Worm (Caenorhabditis elegans) whole organism, late embryonic: ENCODE data around the gene npl-4.1.

Source experiments
- C08G9.2 ChIP-seq: sonication (generic microtip); optimal IDR thresholded peaks from 2 replicates; lab custom pipeline; 2016; ENCODE audit warnings: mild to moderate bottlenecking, missing genetic modification characterization, moderate library complexity, missing compliant biosample characterization
- C38D4.7 ChIP-seq: fragments of 200-800 bp; sonication (Bioruptor generic); optimal IDR thresholded peaks from 2 replicates; lab custom pipeline; 2018; ENCODE audit warnings: mild to moderate bottlenecking, missing genetic modification characterization, moderate library complexity, missing compliant biosample characterization
- K02D7.2 ChIP-seq: sonication (generic microtip); optimal IDR thresholded peaks from 2 replicates; lab custom pipeline; 2017; ENCODE audit warnings: mild to moderate bottlenecking, missing genetic modification characterization, missing compliant biosample characterization
- T23F11.4 ChIP-seq: fragments of 200-800 bp; sonication (Bioruptor generic); optimal IDR thresholded peaks from 2 replicates; lab custom pipeline; 2018; ENCODE audit warnings: mild to moderate bottlenecking, missing genetic modification characterization, missing compliant biosample characterization
- Y22D7AL.16 ChIP-seq: sonication (generic microtip); optimal IDR thresholded peaks from 2 replicates; lab custom pipeline; 2016; ENCODE audit warnings: missing genetic modification characterization, missing compliant biosample characterization
- ama-1 ChIP-seq: fragments of 150-350 bp; optimal IDR thresholded peaks from 2 replicates; lab custom pipeline; 2014
- ceh-14 ChIP-seq: sonication (generic microtip); optimal IDR thresholded peaks from 2 replicates; lab custom pipeline; 2016; ENCODE audit warnings: missing genotype, missing genetic modification characterization, missing compliant biosample characterization
- ceh-18 ChIP-seq: sonication (generic microtip); optimal IDR thresholded peaks from 2 replicates; lab custom pipeline; 2016; ENCODE audit warnings: missing genetic modification characterization, missing compliant biosample characterization
- ceh-19 ChIP-seq: fragments of 200-800 bp; sonication (Bioruptor generic); optimal IDR thresholded peaks from 2 replicates; lab custom pipeline; 2018; ENCODE audit warnings: mild to moderate bottlenecking, missing genetic modification characterization, missing compliant biosample characterization
- ceh-2 ChIP-seq: sonication (generic microtip); optimal IDR thresholded peaks from 2 replicates; lab custom pipeline; 2016; ENCODE audit warnings: missing genotype, missing genetic modification characterization, missing compliant biosample characterization
- ceh-22 ChIP-seq: sonication (generic microtip); optimal IDR thresholded peaks from 2 replicates; lab custom pipeline; 2017; ENCODE audit warnings: missing biosample characterization, missing genetic modification characterization
- ceh-24 ChIP-seq: sonication (generic microtip); optimal IDR thresholded peaks from 2 replicates; lab custom pipeline; 2016; ENCODE audit warnings: mild to moderate bottlenecking, missing genetic modification characterization, missing compliant biosample characterization
- ceh-31 ChIP-seq: sonication (generic microtip); optimal IDR thresholded peaks from 2 replicates; lab custom pipeline; 2016; ENCODE audit warnings: missing genetic modification characterization, missing compliant biosample characterization
- ceh-34 ChIP-seq: sonication (generic microtip); optimal IDR thresholded peaks from 2 replicates; lab custom pipeline; 2016; ENCODE audit warnings: mild to moderate bottlenecking, missing genetic modification characterization, missing compliant biosample characterization
- ceh-45 ChIP-seq: fragments of 200-800 bp; sonication (Bioruptor generic); IDR thresholded peaks from 2 replicates; pipeline ENCODE4 v1.3.6; 2022; ENCODE audit warnings: missing genetic modification reagents, missing genetic modification characterization, missing compliant biosample characterization
- ceh-48 ChIP-seq: sonication (generic microtip); optimal IDR thresholded peaks from 2 replicates; lab custom pipeline; 2016; ENCODE audit warnings: missing genetic modification characterization, inconsistent platforms, missing compliant biosample characterization
- ceh-6 ChIP-seq: fragments of 200-800 bp; sonication (Bioruptor generic); optimal IDR thresholded peaks from 2 replicates; lab custom pipeline; 2018; ENCODE audit warnings: mild to moderate bottlenecking, missing genetic modification characterization, missing compliant biosample characterization
- dmd-4 ChIP-seq: sonication (generic microtip); optimal IDR thresholded peaks from 2 replicates; lab custom pipeline; 2016; ENCODE audit warnings: borderline replicate concordance, missing genetic modification characterization, missing compliant biosample characterization
- elt-4 ChIP-seq: sonication (generic microtip); optimal IDR thresholded peaks from 2 replicates; lab custom pipeline; 2016; ENCODE audit warnings: missing genetic modification characterization, missing compliant biosample characterization
- ets-4 ChIP-seq: sonication (generic microtip); optimal IDR thresholded peaks from 2 replicates; lab custom pipeline; 2016; ENCODE audit warnings: missing genetic modification characterization, missing compliant biosample characterization
- eyg-1 ChIP-seq: sonication (generic microtip); optimal IDR thresholded peaks from 2 replicates; lab custom pipeline; 2016; ENCODE audit warnings: missing genotype, missing genetic modification characterization, missing compliant biosample characterization
- fkh-6 ChIP-seq: sonication (generic microtip); optimal IDR thresholded peaks from 2 replicates; lab custom pipeline; 2016; ENCODE audit warnings: missing genetic modification characterization, missing compliant biosample characterization
- gmeb-2 ChIP-seq: sonication (generic microtip); optimal IDR thresholded peaks from 2 replicates; lab custom pipeline; 2016; ENCODE audit warnings: missing genetic modification characterization, inconsistent platforms, missing compliant biosample characterization
- hlh-13 ChIP-seq: fragments of 200-800 bp; sonication (Bioruptor generic); optimal IDR thresholded peaks from 2 replicates; lab custom pipeline; 2018; ENCODE audit warnings: mild to moderate bottlenecking, missing genetic modification characterization, missing compliant biosample characterization
- hlh-30 ChIP-seq: sonication (generic microtip); optimal IDR thresholded peaks from 2 replicates; lab custom pipeline; 2017; ENCODE audit warnings: antibody characterized with exemption, missing genetic modification characterization, missing compliant biosample characterization; ENCODE audit not compliant: insufficient read depth
- hlh-6 ChIP-seq: sonication (generic microtip); optimal IDR thresholded peaks from 2 replicates; lab custom pipeline; 2016; ENCODE audit warnings: missing genotype, missing genetic modification characterization, missing compliant biosample characterization
- hlh-8 ChIP-seq: sonication (generic microtip); optimal IDR thresholded peaks from 2 replicates; lab custom pipeline; 2016; ENCODE audit warnings: missing genotype, missing genetic modification characterization, missing compliant biosample characterization
- lim-6 ChIP-seq: sonication (generic microtip); optimal IDR thresholded peaks from 2 replicates; lab custom pipeline; 2016; ENCODE audit warnings: missing genetic modification characterization, missing compliant biosample characterization
- lin-11 ChIP-seq: fragments of 200-800 bp; sonication (Bioruptor generic); optimal IDR thresholded peaks from 2 replicates; lab custom pipeline; 2018; ENCODE audit warnings: mild to moderate bottlenecking, missing genetic modification characterization, missing compliant biosample characterization
- madf-2 ChIP-seq: sonication (generic microtip); optimal IDR thresholded peaks from 2 replicates; lab custom pipeline; 2017; ENCODE audit warnings: missing genetic modification characterization, missing compliant biosample characterization
- nfya-1 ChIP-seq: sonication (generic microtip); optimal IDR thresholded peaks from 2 replicates; lab custom pipeline; 2017; ENCODE audit warnings: missing genetic modification characterization, mild to moderate bottlenecking, missing compliant biosample characterization, antibody characterized with exemption, moderate library complexity
- nhr-232 ChIP-seq: sonication (generic microtip); optimal IDR thresholded peaks from 2 replicates; lab custom pipeline; 2016; ENCODE audit warnings: missing genetic modification characterization, missing compliant biosample characterization
- npax-4 ChIP-seq: sonication (generic microtip); optimal IDR thresholded peaks from 2 replicates; lab custom pipeline; 2016; ENCODE audit warnings: missing genetic modification characterization, missing compliant biosample characterization
- odd-2 ChIP-seq: sonication (generic microtip); optimal IDR thresholded peaks from 2 replicates; lab custom pipeline; 2017; ENCODE audit warnings: antibody characterized with exemption, mild to moderate bottlenecking, missing genetic modification characterization, missing compliant biosample characterization
- pag-3 ChIP-seq: sonication (generic microtip); optimal IDR thresholded peaks from 2 replicates; lab custom pipeline; 2016; ENCODE audit warnings: missing compliant biosample characterization, missing genetic modification characterization, borderline replicate concordance
- pat-9 ChIP-seq: fragments of 200-800 bp; sonication (Bioruptor generic); optimal IDR thresholded peaks from 2 replicates; lab custom pipeline; 2018; ENCODE audit warnings: mild to moderate bottlenecking, missing genetic modification characterization, moderate library complexity, missing compliant biosample characterization
- pax-1 ChIP-seq: fragments of 150-350 bp; optimal IDR thresholded peaks from 2 replicates; lab custom pipeline; 2014; ENCODE audit warnings: missing biosample characterization, missing genetic modification characterization
- pha-4 ChIP-seq: fragments of 150-350 bp; optimal IDR thresholded peaks from 2 replicates; lab custom pipeline; 2018; ENCODE audit warnings: missing biosample characterization, missing genetic modification reagents, missing genetic modification characterization
- pqm-1 ChIP-seq: sonication (generic microtip); optimal IDR thresholded peaks from 2 replicates; lab custom pipeline; 2016; ENCODE audit warnings: missing genetic modification characterization, missing compliant biosample characterization
- pros-1 ChIP-seq: fragments of 150-350 bp; optimal IDR thresholded peaks from 2 replicates; lab custom pipeline; 2014; ENCODE audit warnings: missing biosample characterization, missing genetic modification reagents, missing genetic modification characterization
- ref-2 ChIP-seq: sonication (generic microtip); optimal IDR thresholded peaks from 2 replicates; lab custom pipeline; 2016; ENCODE audit warnings: missing genetic modification characterization, missing compliant biosample characterization
- rnt-1 ChIP-seq: sonication (generic microtip); optimal IDR thresholded peaks from 2 replicates; lab custom pipeline; 2016; ENCODE audit warnings: missing genetic modification characterization, missing compliant biosample characterization
- sdc-2 ChIP-seq: sonication (generic microtip); optimal IDR thresholded peaks from 2 replicates; lab custom pipeline; 2016; ENCODE audit warnings: missing genotype, missing genetic modification characterization, missing compliant biosample characterization
- sox-4 ChIP-seq: sonication (generic microtip); optimal IDR thresholded peaks from 2 replicates; lab custom pipeline; 2017; ENCODE audit warnings: mild to moderate bottlenecking, missing genetic modification characterization, inconsistent platforms, missing compliant biosample characterization
- tbx-2 ChIP-seq: sonication (generic microtip); optimal IDR thresholded peaks from 2 replicates; lab custom pipeline; 2016; ENCODE audit warnings: missing genetic modification characterization, missing compliant biosample characterization
- tbx-7 ChIP-seq: sonication (generic microtip); optimal IDR thresholded peaks from 2 replicates; lab custom pipeline; 2016; ENCODE audit warnings: missing genotype, missing genetic modification characterization, missing compliant biosample characterization
- ttx-3 ChIP-seq: sonication (generic microtip); optimal IDR thresholded peaks from 2 replicates; lab custom pipeline; 2016; ENCODE audit warnings: missing genetic modification reagents, missing genetic modification characterization, missing compliant biosample characterization
- unc-42 ChIP-seq: sonication (generic microtip); optimal IDR thresholded peaks from 2 replicates; lab custom pipeline; 2016; ENCODE audit warnings: missing genotype, missing genetic modification characterization, missing compliant biosample characterization
- unc-55 ChIP-seq: sonication (generic microtip); optimal IDR thresholded peaks from 2 replicates; lab custom pipeline; 2017; ENCODE audit warnings: missing biosample characterization, missing genetic modification reagents, missing genetic modification characterization
- unc-86 ChIP-seq: sonication (generic microtip); optimal IDR thresholded peaks from 2 replicates; lab custom pipeline; 2016; ENCODE audit warnings: missing genetic modification characterization, missing compliant biosample characterization

Gene npl-4.1

DNA sequence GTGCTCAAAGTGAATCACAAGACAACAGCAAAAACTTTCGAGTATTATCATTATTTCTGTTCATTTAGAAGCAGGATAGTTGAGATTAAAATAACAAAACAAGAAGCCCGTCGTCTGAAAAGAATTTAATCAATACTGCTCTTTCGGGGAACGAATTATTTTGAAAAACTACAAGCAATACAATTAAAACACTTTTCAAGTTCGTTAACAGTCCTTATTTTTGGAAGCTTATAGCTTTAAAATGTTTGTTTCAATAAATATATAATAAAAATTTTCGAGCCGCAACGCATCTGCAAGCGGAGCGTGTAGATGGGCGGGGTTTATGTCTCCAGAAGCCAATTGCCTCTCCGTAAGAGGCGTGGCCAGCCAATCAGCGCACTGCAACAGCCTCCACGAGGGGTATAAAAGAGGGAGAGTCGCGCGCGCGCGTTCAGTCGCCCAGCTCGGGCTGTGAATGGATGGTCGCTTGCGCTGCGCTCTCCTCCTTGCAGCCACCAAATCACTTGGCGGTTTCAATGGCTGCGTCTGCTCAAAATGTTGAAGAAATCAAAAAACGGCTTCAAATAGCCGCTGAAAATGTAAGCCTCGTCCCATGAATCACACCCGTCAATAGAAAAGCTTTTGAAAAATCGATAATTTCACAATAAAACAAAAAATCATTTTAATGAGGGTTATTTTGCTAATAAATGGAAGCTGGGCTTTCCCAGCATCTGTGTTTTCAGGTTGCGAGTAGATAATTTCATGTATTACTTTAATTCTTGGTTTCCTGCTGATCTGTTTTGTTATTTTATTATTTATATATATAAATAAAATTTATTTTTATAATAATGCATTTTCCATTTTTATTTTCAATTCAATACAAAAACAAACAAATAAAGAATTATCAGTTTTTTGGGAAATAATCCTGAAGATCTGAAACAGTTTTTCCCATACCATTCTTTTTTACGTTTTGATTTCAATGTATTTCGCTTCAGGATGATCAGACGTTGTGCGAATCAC, 29.9 kb downstream of the npl-4.1 start, which contains the start of the genes ift-43 and mdt-26:
Gene ift-43 (minus strand): TSS at position 51 of the 999 bp plus-strand sequence.
Gene mdt-26 (plus strand): TSS at position 446 of the 999 bp plus-strand sequence.
- peak; percentile 9 for TF ChIP-seq ceh-34
- TF ChIP-seq pat-9: peak; percentile 14
- TF ChIP-seq ceh-24 (tag; lab: Kevin White, UChicago): no peak
- no peak for TF ChIP-seq ceh-2 (tag; lab: Kevin White, UChicago)
- TF ChIP-seq ceh-14 (tag; lab: Kevin White, UChicago): peak; percentile 11
- TF ChIP-seq hlh-13 (GFP tag; lab: Kevin White, UChicago): no peak
- no peak for TF ChIP-seq hlh-6 (tag; lab: Kevin White, UChicago)
- peak; percentile 78 for TF ChIP-seq ceh-31 (tag; lab: Kevin White, UChicago)
- TF ChIP-seq hlh-30: peak; percentile 52
- peak; percentile 14 for TF ChIP-seq tbx-7 (tag; lab: Kevin White, UChicago)
- peak; percentile 100 for TF ChIP-seq nfya-1 (tag; lab: Kevin White, UChicago)
- TF ChIP-seq C08G9.2 (tag; lab: Kevin White, UChicago): no peak
- peak; percentile 41 for TF ChIP-seq sdc-2
- TF ChIP-seq madf-2 (tag; lab: Kevin White, UChicago): peak; percentile 55
- TF ChIP-seq tbx-2 (tag; lab: Kevin White, UChicago): peak; percentile 73
- no peak for TF ChIP-seq elt-4
- peak; percentile 23 for TF ChIP-seq ets-4 (tag; lab: Kevin White, UChicago)
- TF ChIP-seq unc-86: no peak
- no peak for TF ChIP-seq hlh-8 (tag; lab: Kevin White, UChicago)
- peak; percentile 60 for TF ChIP-seq sox-4 (tag; lab: Kevin White, UChicago)
- TF ChIP-seq pros-1 (tag; lab: Kevin White, UChicago): peak; percentile 55
- TF ChIP-seq ceh-22 (tag; lab: Kevin White, UChicago): peak; percentile 53
- TF ChIP-seq nhr-232: peak; percentile 17
- TF ChIP-seq ceh-18 (tag; lab: Kevin White, UChicago): peak; percentile 17
- TF ChIP-seq lim-6: no peak
- no peak for TF ChIP-seq K02D7.2 (tag; lab: Kevin White, UChicago)
- no peak for TF ChIP-seq npax-4
- no peak for TF ChIP-seq Y22D7AL.16 (tag; lab: Kevin White, UChicago)
- peak; percentile 51 for TF ChIP-seq ceh-48 (tag; lab: Kevin White, UChicago)
- peak; percentile 70 for TF ChIP-seq unc-55 (GFP tag; lab: Kevin White, UChicago)
- peak; percentile 55 for TF ChIP-seq lin-11 (tag; lab: Kevin White, UChicago)
- peak; percentile 56 for TF ChIP-seq fkh-6 (tag; lab: Kevin White, UChicago)
- peak; percentile 57 for TF ChIP-seq rnt-1
- no peak for TF ChIP-seq pha-4
- TF ChIP-seq dmd-4 (tag; lab: Kevin White, UChicago): no peak
- TF ChIP-seq ref-2 (tag; lab: Kevin White, UChicago): peak; percentile 30
- no peak for TF ChIP-seq T23F11.4
- TF ChIP-seq odd-2 (tag; lab: Kevin White, UChicago): no peak
- peak; percentile 58; the same call in 1 of the 2 replicates for TF ChIP-seq ceh-45 (GFP tag; lab: Robert Waterston, UW)
- TF ChIP-seq unc-42 (tag; lab: Kevin White, UChicago): peak; percentile 58
- peak; percentile 37 for TF ChIP-seq pax-1
- no peak for TF ChIP-seq eyg-1
- TF ChIP-seq pag-3: no peak
- no peak for TF ChIP-seq C38D4.7 (GFP tag; lab: Kevin White, UChicago)
- TF ChIP-seq ama-1: peak; percentile 98
- TF ChIP-seq pqm-1 (tag; lab: Kevin White, UChicago): no peak
- peak; percentile 16 for TF ChIP-seq ttx-3
- TF ChIP-seq gmeb-2 (tag; lab: Kevin White, UChicago): peak; percentile 59
- TF ChIP-seq ceh-6 (GFP tag; lab: Kevin White, UChicago): peak; percentile 33
- TF ChIP-seq ceh-19 (GFP tag; lab: Kevin White, UChicago): peak; percentile 4
